Fruit fly (Drosophila melanogaster) whole organism, adult: ENCODE results near the gene AsnS.

Experiments
- CG33017 ChIP-seq: fragments of 200-800 bp; sonication (Bioruptor generic); optimal IDR thresholded peaks from 2 replicates; lab custom pipeline; 2018; ENCODE audit warnings: missing biosample characterization, mild to moderate bottlenecking, missing genetic modification characterization, moderate library complexity
- CG5204 ChIP-seq: fragments of 200-800 bp; sonication (Bioruptor generic); optimal IDR thresholded peaks from 2 replicates; lab custom pipeline; 2016; ENCODE audit warnings: missing biosample characterization, missing genetic modification characterization
- CG7045 ChIP-seq: fragments of 200-800 bp; sonication (Bioruptor generic); optimal IDR thresholded peaks from 2 replicates; lab custom pipeline; 2017; ENCODE audit warnings: missing biosample characterization, mild to moderate bottlenecking, missing genetic modification characterization
- CG7101 ChIP-seq: fragments of 200-800 bp; sonication (Bioruptor generic); optimal IDR thresholded peaks from 2 replicates; lab custom pipeline; 2018; ENCODE audit warnings: missing biosample characterization, mild to moderate bottlenecking, missing genetic modification characterization, moderate library complexity
- Clk ChIP-seq: fragments of 200-800 bp; sonication (Bioruptor generic); optimal IDR thresholded peaks from 2 replicates; lab custom pipeline; 2017; ENCODE audit warnings: missing biosample characterization, missing genetic modification characterization
- bab1 ChIP-seq: fragments of 200-800 bp; sonication (Bioruptor generic); optimal IDR thresholded peaks from 3 replicates; lab custom pipeline; 2019; ENCODE audit warnings: missing biosample characterization, mild to moderate bottlenecking, missing genetic modification characterization, moderate library complexity
- cnc ChIP-seq, 2 experiments: fragments of >200 bp; optimal IDR thresholded peaks; 2 replicates each; lab custom pipeline; 2017
- kay ChIP-seq: fragments of 200-800 bp; sonication (Bioruptor generic); peaks from one replicate; lab custom pipeline; 2016; ENCODE audit warnings: missing biosample characterization, missing genetic modification characterization, borderline replicate concordance
- pad ChIP-seq: fragments of 200-800 bp; sonication (Bioruptor generic); optimal IDR thresholded peaks from 3 replicates; lab custom pipeline; 2017; ENCODE audit warnings: missing biosample characterization, missing genetic modification characterization, mild to moderate bottlenecking, moderate library complexity, missing genetic modification reagents
- tj ChIP-seq: fragments of 200-800 bp; sonication (Bioruptor generic); optimal IDR thresholded peaks from 3 replicates; lab custom pipeline; 2017; ENCODE audit warnings: missing biosample characterization, mild to moderate bottlenecking, missing genetic modification characterization, moderate library complexity
- toe ChIP-seq: fragments of 200-800 bp; sonication (Bioruptor generic); optimal IDR thresholded peaks from 2 replicates; lab custom pipeline; 2016; ENCODE audit warnings: missing biosample characterization, missing genetic modification characterization

dm6 chr3L:21136253-21136652 is 36.7 kb upstream of the AsnS start, which contains the start of gene CG10565:
- TF ChIP-seq cnc (optimal IDR thresholded peaks at IDR 0.05; lab: Kevin White, UChicago): no peak
- no peak for TF ChIP-seq kay (GFP tag; lab: Kevin White, UChicago)
- no peak for TF ChIP-seq toe (GFP tag; lab: Kevin White, UChicago)
- no peak for TF ChIP-seq CG7045 (GFP tag; lab: Kevin White, UChicago)
- peak; percentile 36 for TF ChIP-seq CG5204 (GFP tag; lab: Kevin White, UChicago)
- TF ChIP-seq CG7101 (tag; lab: Kevin White, UChicago): no peak
- TF ChIP-seq bab1 (GFP tag; lab: Kevin White, UChicago): no peak
- TF ChIP-seq Clk (GFP tag; lab: Kevin White, UChicago): no peak
- TF ChIP-seq pad (GFP tag; lab: Kevin White, UChicago): no peak
- no peak for TF ChIP-seq tj
- TF ChIP-seq CG33017 (tag; lab: Kevin White, UChicago): no peak
